Fruit fly (Drosophila melanogaster): ENCODE measurements around the gene Alms1b.
A peak's percentile ranks its signal among the peaks of the same experiment; 100 is the strongest.

The Alms1b gene

dm6 chrX:4654397-4654796 lies 23.7 kb upstream of the Alms1b start, which contains the start of gene CG15473:
TSS of gene CG15473 (minus strand) at chrX:4654497.
- TF ChIP-seq Hr96 (GFP tag; optimal IDR thresholded peaks at IDR 0.05) (no peak), CG33017 (tag; optimal IDR thresholded peaks at IDR 0.05) (no peak)

DNA sequence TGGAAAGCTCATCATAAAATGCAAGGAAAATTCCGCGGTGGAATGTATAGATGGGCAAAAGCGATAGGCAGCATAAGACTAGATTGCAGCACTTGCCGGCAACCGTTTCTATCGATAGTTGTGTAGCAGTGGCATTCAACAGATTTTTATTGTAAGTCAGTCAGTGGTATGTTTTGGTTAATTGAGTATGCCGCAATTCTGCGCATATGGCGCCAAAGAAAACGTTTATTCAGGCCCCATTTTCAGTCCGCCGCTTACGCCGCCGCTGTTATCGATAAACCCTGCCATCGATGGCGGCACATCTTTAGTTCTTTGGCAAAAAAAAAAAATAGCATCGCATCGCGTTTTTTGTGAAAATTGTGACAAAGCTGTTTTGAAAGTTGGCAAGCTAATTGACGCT lies 19.0 kb upstream of the Alms1b start, which contains the start of the genes Cbp80 and Torsin:
Cbp80 (plus strand) TSS at position 265 of the 400 bp plus-strand sequence.
Torsin (minus strand) TSS at position 282 of the 400 bp plus-strand sequence.
- no peak for TF ChIP-seq CG12768 (GFP tag; optimal IDR thresholded peaks at IDR 0.05)
- TF ChIP-seq CG7045 (GFP tag; optimal IDR thresholded peaks at IDR 0.05) = no peak
- peak; percentile 23 for TF ChIP-seq Mnt (GFP tag; optimal IDR thresholded peaks at IDR 0.05)
- peak; percentile 63 for TF ChIP-seq bab1 (GFP tag; optimal IDR thresholded peaks at IDR 0.05)
- no peak for TF ChIP-seq toe (GFP tag; optimal IDR thresholded peaks at IDR 0.05)
- TF ChIP-seq Clk (GFP tag; optimal IDR thresholded peaks at IDR 0.05) = no peak
- no peak for TF ChIP-seq kay (GFP tag; ENCODE audit: borderline replicate concordance)
- no peak for TF ChIP-seq CG33017 (tag; optimal IDR thresholded peaks at IDR 0.05)
- peak; percentile 3 for TF ChIP-seq CG1620 (GFP tag; optimal IDR thresholded peaks at IDR 0.05)
- TF ChIP-seq Hr96 (GFP tag; optimal IDR thresholded peaks at IDR 0.05) = no peak
- peak; percentile 5 for TF ChIP-seq CG14711 (tag; optimal IDR thresholded peaks at IDR 0.05)
- TF ChIP-seq CG5204 (GFP tag; optimal IDR thresholded peaks at IDR 0.05) = no peak
- peak; percentile 28 for TF ChIP-seq CG11617 (GFP tag; optimal IDR thresholded peaks at IDR 0.05)
- peak; percentile 86 for TF ChIP-seq tj (GFP tag; optimal IDR thresholded peaks at IDR 0.05)
- no peak for TF ChIP-seq cic (GFP tag; optimal IDR thresholded peaks at IDR 0.05)
- no peak for TF ChIP-seq ovo (GFP tag; optimal IDR thresholded peaks at IDR 0.05)
- TF ChIP-seq cnc (optimal IDR thresholded peaks at IDR 0.05) = no peak
- TF ChIP-seq Crg-1 (GFP tag; optimal IDR thresholded peaks at IDR 0.05) = no peak
- no peak for TF ChIP-seq CG7101 (tag; optimal IDR thresholded peaks at IDR 0.05)
- TF ChIP-seq pad (GFP tag; optimal IDR thresholded peaks at IDR 0.05) = no peak

DNA sequence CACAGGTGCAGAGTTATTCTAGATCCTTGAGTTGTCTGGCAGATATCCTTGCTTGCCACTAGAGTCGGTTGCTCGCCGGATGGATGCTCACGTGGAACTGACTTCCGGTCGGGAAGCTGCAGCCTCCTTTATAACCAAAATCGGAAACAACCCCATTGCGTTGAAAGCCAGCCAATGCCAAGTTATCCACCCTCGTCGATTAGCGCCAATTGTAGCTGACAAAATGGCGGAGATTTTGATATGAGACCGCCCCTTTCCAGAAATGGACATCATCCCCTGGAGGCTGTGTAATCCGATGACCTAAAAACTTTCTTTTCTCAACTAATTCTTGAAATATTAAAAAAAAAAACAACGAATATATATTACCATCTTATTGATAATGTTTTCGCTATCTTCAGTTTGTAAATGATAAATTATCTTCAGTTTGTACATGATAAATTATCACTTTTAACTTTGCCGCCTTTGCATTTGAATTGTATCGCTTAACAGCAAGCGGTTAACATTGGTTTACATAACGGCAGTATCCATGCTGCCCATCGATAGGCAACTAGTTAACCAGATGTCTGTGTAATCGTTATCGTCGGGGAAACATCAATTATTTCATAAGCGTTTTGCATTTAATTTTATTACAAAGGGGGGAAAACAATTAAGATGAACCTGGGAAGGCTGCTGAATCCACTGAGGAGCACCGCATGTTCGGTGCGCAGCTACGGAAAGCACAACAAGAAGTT lies 16.7 kb upstream of the Alms1b start, which contains the start of the genes HLH4C and mRpL30:
HLH4C (minus strand) TSS at position 99 of the 731 bp plus-strand sequence.
mRpL30 (plus strand) TSS at position 556 of the 731 bp plus-strand sequence.
- no peak for TF ChIP-seq Hr96 (GFP tag; optimal IDR thresholded peaks at IDR 0.05)
- TF ChIP-seq cic (GFP tag; optimal IDR thresholded peaks at IDR 0.05) = no peak
- no peak for TF ChIP-seq Mnt (GFP tag; optimal IDR thresholded peaks at IDR 0.05)
- TF ChIP-seq CG5204 (GFP tag; optimal IDR thresholded peaks at IDR 0.05) = no peak

- no peak for TF ChIP-seq CG7045 (GFP tag; optimal IDR thresholded peaks at IDR 0.05)
- no peak for TF ChIP-seq CG7101 (tag; optimal IDR thresholded peaks at IDR 0.05)
- no peak for TF ChIP-seq CG33017 (tag; optimal IDR thresholded peaks at IDR 0.05)
- TF ChIP-seq CG12768 (GFP tag; optimal IDR thresholded peaks at IDR 0.05) = no peak
- TF ChIP-seq tj (GFP tag; optimal IDR thresholded peaks at IDR 0.05) = no peak
- TF ChIP-seq ovo (GFP tag; optimal IDR thresholded peaks at IDR 0.05) = no peak
- no peak for TF ChIP-seq kay (GFP tag; ENCODE audit: borderline replicate concordance)
- TF ChIP-seq Hr96 (GFP tag; optimal IDR thresholded peaks at IDR 0.05) = no peak
- TF ChIP-seq bab1 (GFP tag; optimal IDR thresholded peaks at IDR 0.05) = no peak
- TF ChIP-seq CG1620 (GFP tag; optimal IDR thresholded peaks at IDR 0.05) = no peak
- no peak for TF ChIP-seq cnc (optimal IDR thresholded peaks at IDR 0.05)
These were observed 14.0 kb upstream of the Alms1b start, which contains the start of gene CG3062 for dm6 chrX:4644768-4645167. TSS of gene CG3062 (minus strand) at chrX:4644868.

DNA sequence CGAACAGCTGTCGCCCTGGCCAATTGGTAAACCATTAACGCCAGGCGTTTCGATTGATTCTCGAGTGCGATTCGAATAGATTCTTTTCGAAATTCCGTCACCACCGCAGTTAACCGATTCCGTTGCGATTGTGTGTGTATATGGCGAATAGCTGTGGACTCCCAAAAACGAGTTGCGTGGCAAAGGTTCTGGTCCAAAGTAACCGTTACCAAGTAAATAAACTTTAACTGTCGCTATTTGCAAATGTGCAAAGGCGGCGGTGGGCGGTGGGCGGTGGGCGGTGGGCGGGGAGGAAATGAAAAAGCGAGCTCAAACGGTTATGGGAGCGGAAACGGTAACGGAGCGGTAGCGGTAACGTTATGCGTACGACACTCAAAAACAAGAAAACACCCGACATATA lies 13.2 kb upstream of the Alms1b start, which contains the start of gene CG3081:
CG3081 (minus strand) TSS at position 101 of the 400 bp plus-strand sequence.
- TF ChIP-seq CG33017 (tag; optimal IDR thresholded peaks at IDR 0.05) (no peak), CG14711 (tag; optimal IDR thresholded peaks at IDR 0.05) (no peak), Mnt (GFP tag; optimal IDR thresholded peaks at IDR 0.05) (no peak), Hr96 (GFP tag; optimal IDR thresholded peaks at IDR 0.05) (no peak), CG1620 (GFP tag; optimal IDR thresholded peaks at IDR 0.05) (no peak), Clk (GFP tag; optimal IDR thresholded peaks at IDR 0.05) (no peak), CG11617 (GFP tag; optimal IDR thresholded peaks at IDR 0.05) (no peak), tj (GFP tag; optimal IDR thresholded peaks at IDR 0.05) (no peak), cnc (optimal IDR thresholded peaks at IDR 0.05) (no peak), CG5204 (GFP tag; optimal IDR thresholded peaks at IDR 0.05) (no peak), kay (GFP tag; ENCODE audit: borderline replicate concordance) (no peak), ovo (GFP tag; optimal IDR thresholded peaks at IDR 0.05) (no peak), CG7045 (GFP tag; optimal IDR thresholded peaks at IDR 0.05) (no peak), bab1 (GFP tag; optimal IDR thresholded peaks at IDR 0.05) (no peak), CG7101 (tag; optimal IDR thresholded peaks at IDR 0.05) (no peak), CG12768 (GFP tag; optimal IDR thresholded peaks at IDR 0.05) (no peak), cic (GFP tag; optimal IDR thresholded peaks at IDR 0.05) (no peak), Crg-1 (GFP tag; optimal IDR thresholded peaks at IDR 0.05) (no peak), toe (GFP tag; optimal IDR thresholded peaks at IDR 0.05) (no peak)

- TF ChIP-seq pad (GFP tag; optimal IDR thresholded peaks at IDR 0.05) = no peak
- TF ChIP-seq kay (GFP tag; ENCODE audit: borderline replicate concordance) = peak; percentile 64
- TF ChIP-seq Hr96 (GFP tag; optimal IDR thresholded peaks at IDR 0.05) = no peak
- TF ChIP-seq ovo (GFP tag; optimal IDR thresholded peaks at IDR 0.05) = no peak
These were observed 5.2 kb upstream of the Alms1b start, which contains the start of the genes Alms1a and pon for dm6 chrX:4635856-4636486. TSS of gene Alms1a (minus strand) at chrX:4636004. TSS of gene pon (plus strand) at chrX:4636318.

Measured in whole organism, adult.